Worm (Caenorhabditis elegans): ENCODE data around the gene melo-3.

The melo-3 gene

DNA sequence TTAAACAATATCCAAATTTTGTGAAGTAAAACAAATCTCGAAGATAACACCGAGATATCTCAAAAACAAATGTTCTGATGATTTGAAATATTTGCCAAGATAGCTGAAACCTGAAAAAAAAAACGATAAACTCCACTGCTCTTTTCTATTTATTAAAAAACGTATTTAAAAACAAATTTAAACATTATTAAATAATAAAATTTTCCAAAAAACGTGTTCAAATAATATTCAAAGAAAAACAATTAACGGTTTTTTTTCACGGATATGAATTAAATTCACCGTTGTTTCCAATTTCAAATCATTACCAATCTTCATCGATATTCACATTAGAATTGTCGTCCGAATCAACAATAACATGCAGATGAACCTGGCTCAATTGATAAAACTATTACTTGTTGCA lies 40.4 kb downstream of the melo-3 start, which contains the start of gene irld-14:
Gene irld-14, plus strand, starts transcription at position 301 of the 400 bp plus-strand sequence.
- no peak for TF ChIP-seq him-1 (tag; optimal IDR thresholded peaks at IDR 0.05)
- TF ChIP-seq W03F9.2 (tag; optimal IDR thresholded peaks at IDR 0.05), result no peak
- no peak for TF ChIP-seq dao-5 (tag; optimal IDR thresholded peaks at IDR 0.05)

DNA sequence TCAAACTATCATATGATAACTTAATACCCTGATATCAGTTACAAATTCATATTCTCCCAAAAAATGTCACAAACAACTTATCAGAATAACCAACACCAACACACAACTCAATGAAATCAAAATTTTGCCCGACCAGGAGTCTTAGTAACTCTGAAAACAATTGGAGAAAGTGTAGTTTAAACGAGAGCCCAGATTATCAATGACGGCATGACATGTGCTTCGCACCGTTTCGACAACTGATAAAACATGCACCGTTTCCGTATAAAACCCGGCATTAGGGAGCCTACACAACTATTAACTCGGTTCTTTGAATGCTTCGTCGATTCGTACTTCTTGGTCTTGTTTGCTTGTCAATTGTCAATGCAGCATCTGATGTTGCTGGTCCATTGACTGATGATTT lies 43.0 kb downstream of the melo-3 start, which contains the start of gene fil-1:
Gene fil-1, plus strand, starts transcription at position 219 of the 400 bp plus-strand sequence.
- no peak for TF ChIP-seq him-1 (tag; optimal IDR thresholded peaks at IDR 0.05)
- TF ChIP-seq W03F9.2 (tag; optimal IDR thresholded peaks at IDR 0.05), result no peak
- no peak for TF ChIP-seq dao-5 (tag; optimal IDR thresholded peaks at IDR 0.05)

DNA sequence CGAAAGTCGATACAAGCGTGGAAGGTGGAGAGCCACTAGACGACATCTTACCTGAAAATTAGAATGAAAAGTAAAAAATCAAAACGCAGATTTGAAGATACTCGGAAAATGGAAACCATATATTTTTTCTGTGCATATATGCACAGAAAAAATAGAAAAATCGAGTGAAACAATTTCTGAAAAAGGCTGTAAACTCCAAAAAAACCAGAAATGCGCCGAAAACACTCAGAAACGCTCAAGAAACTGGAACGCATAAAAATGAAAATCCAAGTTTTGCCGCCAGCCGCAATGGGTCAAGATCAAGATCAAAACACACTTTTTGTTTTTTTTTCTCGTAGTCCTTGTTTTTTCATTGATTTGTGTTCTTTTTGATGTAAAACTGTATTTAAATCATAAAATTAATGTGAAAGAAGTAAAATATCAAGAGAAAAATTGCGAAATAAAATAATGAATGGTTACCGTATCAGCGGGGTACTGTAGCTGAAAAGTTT lies 44.0 kb downstream of the melo-3 start, which contains the start of gene T01C3.3:
Gene T01C3.3, minus strand, starts transcription at position 51 of the 491 bp plus-strand sequence.
- TF ChIP-seq him-1 (tag; optimal IDR thresholded peaks at IDR 0.05) (no peak), dao-5 (tag; optimal IDR thresholded peaks at IDR 0.05) (no peak), W03F9.2 (tag; optimal IDR thresholded peaks at IDR 0.05) (no peak)

DNA sequence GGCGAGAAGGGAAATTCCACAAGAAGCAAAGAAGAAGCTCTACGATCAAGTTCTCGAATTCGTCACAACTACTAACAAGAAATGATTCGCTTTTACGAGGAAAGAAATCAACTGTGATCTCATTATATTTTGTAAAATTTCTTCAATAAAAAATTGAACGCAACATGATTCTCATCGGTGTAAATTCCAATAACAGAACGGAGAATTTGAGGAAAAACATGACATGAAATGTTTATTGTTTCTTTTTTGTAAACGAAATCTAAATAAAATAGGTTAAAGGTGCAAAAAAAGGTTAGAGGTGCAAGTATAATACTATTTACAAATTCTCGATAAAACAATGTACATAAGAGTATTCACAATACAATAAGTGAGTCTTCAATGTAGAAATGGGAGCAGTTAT lies 45.2 kb downstream of the melo-3 start:
- no peak for TF ChIP-seq W03F9.2 (tag; optimal IDR thresholded peaks at IDR 0.05)
- TF ChIP-seq dao-5 (tag; optimal IDR thresholded peaks at IDR 0.05), result no peak
- no peak for TF ChIP-seq him-1 (tag; optimal IDR thresholded peaks at IDR 0.05)

DNA sequence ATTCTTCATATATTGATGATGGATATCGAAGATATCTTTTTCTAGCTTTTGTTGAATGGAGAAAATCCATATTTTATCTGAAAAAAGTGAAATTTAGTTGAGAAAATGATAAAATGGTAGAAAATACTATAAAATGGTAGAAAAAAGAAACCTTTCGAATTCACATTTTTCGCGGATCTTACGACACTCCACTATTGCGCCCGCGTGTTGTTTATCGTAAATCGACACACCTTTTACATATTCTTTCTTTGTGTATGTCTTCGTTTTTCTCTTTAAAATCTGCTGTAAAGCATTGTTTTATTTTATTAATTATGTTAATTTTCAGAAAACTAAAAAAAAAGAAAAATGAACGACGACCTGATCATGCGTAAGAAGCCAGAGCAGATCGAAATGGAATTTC lies 45.8 kb downstream of the melo-3 start, which contains the start of the genes cdt-2 and T01C3.2:
Gene cdt-2, minus strand, starts transcription at position 284 of the 400 bp plus-strand sequence.
Gene T01C3.2, plus strand, starts transcription at position 326 of the 400 bp plus-strand sequence.
- no peak for TF ChIP-seq him-1 (tag; optimal IDR thresholded peaks at IDR 0.05)
- TF ChIP-seq dao-5 (tag; optimal IDR thresholded peaks at IDR 0.05), result no peak
- TF ChIP-seq W03F9.2 (tag; optimal IDR thresholded peaks at IDR 0.05), result no peak
